Worm (Caenorhabditis elegans) whole organism, L1 larva: ENCODE results near the gene nrsn-1.

Experiments used
- C16A3.4 ChIP-seq: fragments of 150-350 bp; optimal IDR thresholded peaks from 2 replicates; lab custom pipeline; 2014; ENCODE audit warnings: missing biosample characterization, missing genetic modification characterization
- ceh-8 ChIP-seq: fragments of 200-800 bp; sonication (Bioruptor generic); optimal IDR thresholded peaks from 2 replicates; lab custom pipeline; 2018; ENCODE audit warnings: mild to moderate bottlenecking, missing genetic modification characterization, moderate library complexity, missing compliant biosample characterization
- ceh-88 ChIP-seq: fragments of 200-800 bp; sonication (Bioruptor generic); IDR thresholded peaks from 2 replicates; pipeline ENCODE4 v1.3.6; 2022; ENCODE audit warnings: missing genetic modification characterization, missing compliant biosample characterization
- dsc-1 ChIP-seq: sonication (generic microtip); optimal IDR thresholded peaks from 2 replicates; lab custom pipeline; 2016; ENCODE audit warnings: mild to moderate bottlenecking, missing genetic modification characterization, missing compliant biosample characterization
- hlh-4 ChIP-seq: sonication (generic microtip); optimal IDR thresholded peaks from 2 replicates; lab custom pipeline; 2016; ENCODE audit warnings: mild to moderate bottlenecking, missing genetic modification characterization, missing compliant biosample characterization
- isw-1 ChIP-seq: fragments of 200-800 bp; sonication (Bioruptor generic); IDR thresholded peaks from 2 replicates; pipeline ENCODE4 v1.3.6; 2022; ENCODE audit warnings: missing genetic modification characterization, missing compliant biosample characterization
- nhr-11 ChIP-seq: fragments of 150-350 bp; optimal IDR thresholded peaks from 2 replicates; lab custom pipeline; 2014; ENCODE audit warnings: missing biosample characterization, missing genetic modification characterization
- nhr-76 ChIP-seq: sonication (generic microtip); optimal IDR thresholded peaks from 2 replicates; lab custom pipeline; 2017; ENCODE audit warnings: missing biosample characterization, missing genetic modification characterization
- skn-1 ChIP-seq: fragments of 150-350 bp; optimal IDR thresholded peaks from 2 replicates; lab custom pipeline; 2014; ENCODE audit warnings: missing biosample characterization, missing genetic modification characterization
- snpc-4 ChIP-seq: fragments of 150-350 bp; optimal IDR thresholded peaks from 2 replicates; lab custom pipeline; 2014; ENCODE audit warnings: missing biosample characterization, missing genetic modification characterization
- sptf-1 ChIP-seq: fragments of 150-350 bp; optimal IDR thresholded peaks from 2 replicates; lab custom pipeline; 2014; ENCODE audit warnings: missing biosample characterization, missing genetic modification characterization
- sup-37 ChIP-seq: fragments of 200-800 bp; sonication (Bioruptor generic); optimal IDR thresholded peaks from 2 replicates; lab custom pipeline; 2018; ENCODE audit warnings: mild to moderate bottlenecking, missing genetic modification characterization, missing compliant biosample characterization
- unc-98 ChIP-seq: fragments of 200-800 bp; sonication (Bioruptor generic); IDR thresholded peaks from 2 replicates; pipeline ENCODE4 v1.3.6; 2022; ENCODE audit warnings: missing genetic modification characterization, missing compliant biosample characterization
- xbp-1 ChIP-seq: sonication (generic microtip); optimal IDR thresholded peaks from 2 replicates; lab custom pipeline; 2016; ENCODE audit warnings: missing genetic modification characterization, missing compliant biosample characterization

Gene nrsn-1

ce11 chrV:3668464-3668863, 47.3 kb downstream of the nrsn-1 start, which contains the start of gene Y39H10B.2:
Gene Y39H10B.2, plus strand, starts transcription at chrV:3668764.
- no peak for TF ChIP-seq C16A3.4 (tag; lab: Kevin White, UChicago)
- no peak for TF ChIP-seq unc-98
- no peak for TF ChIP-seq hlh-4 (tag; lab: Kevin White, UChicago)
- TF ChIP-seq, all 84 proteins: peak for 0

- TF ChIP-seq sptf-1 (tag; lab: Kevin White, UChicago) (no peak), isw-1 (GFP tag; lab: Robert Waterston, UW) (no peak), nhr-11 (tag; lab: Kevin White, UChicago) (no peak), skn-1 (tag; lab: Kevin White, UChicago) (no peak), nhr-76 (tag; lab: Kevin White, UChicago) (no peak), xbp-1 (no peak), ceh-88 (no peak), sup-37 (no peak), dsc-1 (tag; lab: Kevin White, UChicago) (no peak), snpc-4 (no peak), ceh-8 (GFP tag; lab: Kevin White, UChicago) (no peak), unc-98 (no peak)
Observed at ce11 chrV:3666887-3667286, 48.9 kb downstream of the nrsn-1 start, which contains the start of gene str-113. Gene str-113, minus strand, starts transcription at chrV:3666987.
